Fruit fly (Drosophila melanogaster): ENCODE measurements around the gene chif.
A peak's percentile ranks its signal among the peaks of the same experiment; 100 is the strongest.

chif gene

dm6 chr2L:16299466-16300311, 52.7 kb downstream of the chif start, which contains the start of the genes heix and CG17328:
TSS of gene heix (minus strand) at chr2L:16299858.
TSS of gene CG17328 (plus strand) at chr2L:16299943.
- TF ChIP-seq pad (GFP tag; optimal IDR thresholded peaks at IDR 0.05) (peak; percentile 34), toe (GFP tag; optimal IDR thresholded peaks at IDR 0.05) (no peak), CG5204 (GFP tag; optimal IDR thresholded peaks at IDR 0.05) (no peak), CG12768 (GFP tag; optimal IDR thresholded peaks at IDR 0.05) (peak; percentile 61), tj (GFP tag; optimal IDR thresholded peaks at IDR 0.05) (peak; percentile 68), Crg-1 (GFP tag; optimal IDR thresholded peaks at IDR 0.05) (peak; percentile 68), kay (GFP tag; ENCODE audit: borderline replicate concordance) (peak; percentile 91), cnc (optimal IDR thresholded peaks at IDR 0.05) (no peak), CG14711 (tag; optimal IDR thresholded peaks at IDR 0.05) (peak; percentile 48), Mnt (GFP tag; optimal IDR thresholded peaks at IDR 0.05) (peak; percentile 57), CG1620 (GFP tag; optimal IDR thresholded peaks at IDR 0.05) (peak; percentile 40), bab1 (GFP tag; optimal IDR thresholded peaks at IDR 0.05) (peak; percentile 81), CG11617 (GFP tag; optimal IDR thresholded peaks at IDR 0.05) (peak; percentile 78), ovo (GFP tag; optimal IDR thresholded peaks at IDR 0.05) (peak; percentile 1), Clk (GFP tag; optimal IDR thresholded peaks at IDR 0.05) (peak; percentile 44), CG7101 (tag; optimal IDR thresholded peaks at IDR 0.05) (peak; percentile 71), Hr96 (GFP tag; optimal IDR thresholded peaks at IDR 0.05) (no peak), cic (GFP tag; optimal IDR thresholded peaks at IDR 0.05) (peak; percentile 27), CG7045 (GFP tag; optimal IDR thresholded peaks at IDR 0.05) (peak; percentile 71), CG33017 (tag; optimal IDR thresholded peaks at IDR 0.05) (peak; percentile 51)

- TF ChIP-seq cnc (optimal IDR thresholded peaks at IDR 0.05) (no peak), CG12768 (GFP tag; optimal IDR thresholded peaks at IDR 0.05) (no peak), tj (GFP tag; optimal IDR thresholded peaks at IDR 0.05) (no peak), CG1620 (GFP tag; optimal IDR thresholded peaks at IDR 0.05) (no peak), CG11617 (GFP tag; optimal IDR thresholded peaks at IDR 0.05) (no peak), toe (GFP tag; optimal IDR thresholded peaks at IDR 0.05) (no peak), ovo (GFP tag; optimal IDR thresholded peaks at IDR 0.05) (no peak), Crg-1 (GFP tag; optimal IDR thresholded peaks at IDR 0.05) (no peak), bab1 (GFP tag; optimal IDR thresholded peaks at IDR 0.05) (no peak), CG7045 (GFP tag; optimal IDR thresholded peaks at IDR 0.05) (no peak), Mnt (GFP tag; optimal IDR thresholded peaks at IDR 0.05) (no peak)
Measured at dm6 chr2L:16293703-16294233, 58.7 kb downstream of the chif start, which contains the start of gene Cyp303a1. TSS of gene Cyp303a1 (plus strand) at chr2L:16294183.

dm6 chr2L:16292975-16293501, 59.4 kb downstream of the chif start, which contains the start of gene CG13258:
TSS of gene CG13258 (minus strand) at chr2L:16293025.
- no peak for TF ChIP-seq ovo (GFP tag; optimal IDR thresholded peaks at IDR 0.05)
- TF ChIP-seq CG7101 (tag; optimal IDR thresholded peaks at IDR 0.05), result no peak
- no peak for TF ChIP-seq CG5204 (GFP tag; optimal IDR thresholded peaks at IDR 0.05)
- no peak for TF ChIP-seq CG11617 (GFP tag; optimal IDR thresholded peaks at IDR 0.05)
- no peak for TF ChIP-seq kay (GFP tag; ENCODE audit: borderline replicate concordance)
- no peak for TF ChIP-seq tj (GFP tag; optimal IDR thresholded peaks at IDR 0.05)
- TF ChIP-seq toe (GFP tag; optimal IDR thresholded peaks at IDR 0.05), result no peak
- TF ChIP-seq Mnt (GFP tag; optimal IDR thresholded peaks at IDR 0.05), result no peak
- no peak for TF ChIP-seq cic (GFP tag; optimal IDR thresholded peaks at IDR 0.05)
- no peak for TF ChIP-seq CG7045 (GFP tag; optimal IDR thresholded peaks at IDR 0.05)
- TF ChIP-seq CG1620 (GFP tag; optimal IDR thresholded peaks at IDR 0.05), result no peak
- no peak for TF ChIP-seq cnc (optimal IDR thresholded peaks at IDR 0.05)
- TF ChIP-seq CG14711 (tag; optimal IDR thresholded peaks at IDR 0.05), result no peak
- no peak for TF ChIP-seq Clk (GFP tag; optimal IDR thresholded peaks at IDR 0.05)
- no peak for TF ChIP-seq CG12768 (GFP tag; optimal IDR thresholded peaks at IDR 0.05)
- no peak for TF ChIP-seq Crg-1 (GFP tag; optimal IDR thresholded peaks at IDR 0.05)
- TF ChIP-seq CG33017 (tag; optimal IDR thresholded peaks at IDR 0.05), result no peak
